Fruit fly (Drosophila melanogaster): ENCODE results near the gene Anp.

The Anp gene

DNA sequence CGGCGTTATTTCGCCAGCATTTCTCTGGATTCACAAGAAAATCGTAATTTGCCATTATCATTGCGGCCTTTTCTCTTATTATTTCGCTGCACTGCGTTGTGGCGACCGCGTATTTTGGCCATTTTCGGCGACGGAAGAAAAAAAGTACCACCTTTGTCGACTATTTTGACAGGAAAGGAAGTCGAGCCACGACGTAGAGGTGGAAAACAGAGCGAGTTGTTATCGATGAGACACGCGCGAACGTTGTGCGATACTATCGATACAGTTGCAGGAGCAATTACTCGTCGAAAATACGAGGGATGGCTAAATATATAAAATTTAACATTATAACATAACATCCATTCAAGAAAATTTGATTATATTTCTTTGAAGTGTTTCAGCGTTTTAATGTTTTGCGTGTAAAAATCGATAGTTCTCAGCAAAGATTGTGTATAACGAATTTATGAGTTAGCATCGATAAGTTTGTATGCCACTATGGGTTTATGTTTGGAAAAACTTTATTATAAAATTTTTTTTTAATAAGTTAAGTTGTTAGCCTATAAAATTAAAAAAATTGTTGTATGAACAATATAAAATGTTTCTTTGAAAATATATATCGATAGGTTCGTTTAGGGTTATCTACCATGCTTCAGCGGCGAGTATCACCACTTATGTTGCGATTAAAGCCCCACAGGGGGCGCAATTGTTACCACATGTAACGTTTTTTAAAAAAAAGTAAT, 823 bp upstream of the Anp start, which contains the start of gene RpS7 (continued):
- TF ChIP-seq CG17912 (GFP tag; optimal IDR thresholded peaks at IDR 0.05) (peak; percentile 84), ham (GFP tag; IDR thresholded peaks at IDR 0.05) (peak; percentile 66; the same call in 1 of the 2 replicates), CG18262 (tag; optimal IDR thresholded peaks at IDR 0.05) (peak; percentile 69), br (optimal IDR thresholded peaks at IDR 0.05) (no peak), HLH4C (GFP tag; IDR thresholded peaks at IDR 0.05; ENCODE audit: partially characterized antibody) (peak; percentile 96), sr (GFP tag; IDR thresholded peaks at IDR 0.05) (no peak; the same call in 1 of the 3 replicates), CG7745 (tag; optimal IDR thresholded peaks at IDR 0.05) (no peak), bbx (GFP tag; IDR thresholded peaks at IDR 0.05; ENCODE audit: partially characterized antibody) (peak; percentile 96), CG13894 (tag; optimal IDR thresholded peaks at IDR 0.05) (peak; percentile 72), HLH54F (GFP tag; optimal IDR thresholded peaks at IDR 0.05) (peak; percentile 5), z (GFP tag; IDR thresholded peaks at IDR 0.05) (peak; percentile 63; the same call in 2 of the 3 replicates), zf30C (GFP tag; optimal IDR thresholded peaks at IDR 0.05) (no peak), Xrp1 (GFP tag; IDR thresholded peaks at IDR 0.05) (peak; percentile 29; the same call in 1 of the 2 replicates), Ssrp (tag; optimal IDR thresholded peaks at IDR 0.05) (no peak), Side (GFP tag; optimal IDR thresholded peaks at IDR 0.05) (peak; percentile 51), sim (GFP tag; IDR thresholded peaks at IDR 0.05) (peak; percentile 60; the same call in 1 of the 2 replicates), dimm (GFP tag; IDR thresholded peaks at IDR 0.05) (peak; percentile 18; the same call in 1 of the 2 replicates), Fer2 (tag; optimal IDR thresholded peaks at IDR 0.05) (peak; percentile 27), mld (GFP tag; IDR thresholded peaks at IDR 0.05; ENCODE audit: partially characterized antibody) (peak; percentile 89), CG3995 (GFP tag; optimal IDR thresholded peaks at IDR 0.05) (peak; percentile 36), ems (GFP tag; optimal IDR thresholded peaks at IDR 0.05) (no peak), H2.0 (GFP tag; IDR thresholded peaks at IDR 0.05) (peak; percentile 78), Dll (GFP tag; IDR thresholded peaks at IDR 0.05; ENCODE audit: partially characterized antibody) (peak; percentile 99), Dbx (GFP tag; IDR thresholded peaks at IDR 0.05) (peak; percentile 82), dysf (GFP tag; IDR thresholded peaks at IDR 0.05) (peak; percentile 73; the same call in 2 of the 3 replicates), Gug (GFP tag; IDR thresholded peaks at IDR 0.05) (peak; percentile 72; the same call in 3 of the 4 replicates), CG17359 (tag; optimal IDR thresholded peaks at IDR 0.05) (peak; percentile 67), vnd (GFP tag; IDR thresholded peaks at IDR 0.05; ENCODE audit: partially characterized antibody) (peak; percentile 99), Spps (tag; optimal IDR thresholded peaks at IDR 0.05) (peak; percentile 52), Meics (GFP tag; optimal IDR thresholded peaks at IDR 0.05) (peak; percentile 87), CG3281 (GFP tag; optimal IDR thresholded peaks at IDR 0.05) (peak; percentile 83), kni (GFP tag; optimal IDR thresholded peaks at IDR 0.05) (peak; percentile 82), CG11398 (GFP tag; optimal IDR thresholded peaks at IDR 0.05) (peak; percentile 41), insv (GFP tag; optimal IDR thresholded peaks at IDR 0.05) (peak in 1 of 2 experiments; percentile 50), Deaf1 (tag; optimal IDR thresholded peaks at IDR 0.05) (peak; percentile 35), CG7987 (GFP tag; optimal IDR thresholded peaks at IDR 0.05) (peak; percentile 93), CG9609 (GFP tag; optimal IDR thresholded peaks at IDR 0.05) (no peak), crc (GFP tag; optimal IDR thresholded peaks at IDR 0.05) (peak; percentile 30), CG17385 (GFP tag; optimal IDR thresholded peaks at IDR 0.05) (peak; percentile 83), rib (GFP tag; IDR thresholded peaks at IDR 0.05) (peak; percentile 66), CG5180 (GFP tag; optimal IDR thresholded peaks at IDR 0.05) (peak; percentile 69), CG5245 (GFP tag; optimal IDR thresholded peaks at IDR 0.05) (peak; percentile 35), CG14710 (tag; optimal IDR thresholded peaks at IDR 0.05) (peak; percentile 82), CG9215 (GFP tag; IDR thresholded peaks at IDR 0.05) (no peak), gem (tag; optimal IDR thresholded peaks at IDR 0.05) (peak; percentile 45), sens (GFP tag) (peak; percentile 92), CG18619 (GFP tag; optimal IDR thresholded peaks at IDR 0.05) (peak; percentile 70), CG10543 (GFP tag; optimal IDR thresholded peaks at IDR 0.05) (peak; percentile 88), CG4328 (GFP tag; optimal IDR thresholded peaks at IDR 0.05) (peak; percentile 76)
